Worm (Caenorhabditis elegans): ENCODE data around the gene F12E12.6.

DNA sequence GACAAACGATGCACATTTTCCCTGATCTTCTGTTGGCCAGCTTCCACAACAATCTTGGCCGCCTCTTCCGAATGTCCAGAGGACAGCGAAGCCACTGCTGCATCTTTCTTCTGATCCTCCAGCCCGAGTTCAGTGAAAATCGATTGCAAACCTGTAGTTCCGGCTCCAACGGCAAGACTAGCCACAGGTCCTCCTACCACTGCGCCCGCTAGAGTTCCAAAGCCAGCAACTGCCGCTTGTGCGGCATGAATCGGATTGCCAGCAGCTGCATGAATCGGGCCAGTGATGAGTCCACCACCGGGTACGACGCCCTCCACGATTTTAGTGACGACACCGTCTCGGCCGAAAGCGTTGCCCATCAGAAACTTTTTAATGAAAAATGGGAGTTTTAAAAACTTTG lies 48.4 kb downstream of the F12E12.6 start, which contains the start of gene ifas-1:
- no peak for TF ChIP-seq ztf-11 (tag; optimal IDR thresholded peaks at IDR 0.05)
- no peak for TF ChIP-seq elt-3 (tag; optimal IDR thresholded peaks at IDR 0.05)
- TF ChIP-seq snpc-4 (tag; optimal IDR thresholded peaks at IDR 0.05), result no peak
- no peak for TF ChIP-seq unc-62 (GFP tag; optimal IDR thresholded peaks at IDR 0.05)
- no peak for TF ChIP-seq ama-1 (optimal IDR thresholded peaks at IDR 0.05)
- TF ChIP-seq R02D3.7 (tag; optimal IDR thresholded peaks at IDR 0.05), result no peak
- TF ChIP-seq nhr-25 (tag; optimal IDR thresholded peaks at IDR 0.05), result no peak
- TF ChIP-seq nhr-77 (tag; optimal IDR thresholded peaks at IDR 0.05), result no peak
- no peak for TF ChIP-seq nhr-237 (tag; optimal IDR thresholded peaks at IDR 0.05)
- TF ChIP-seq zag-1 (tag; optimal IDR thresholded peaks at IDR 0.05), result no peak
- TF ChIP-seq ZK546.5 (tag; optimal IDR thresholded peaks at IDR 0.05), result no peak
- no peak for TF ChIP-seq fos-1 (tag; optimal IDR thresholded peaks at IDR 0.05)
- no peak for TF ChIP-seq lin-13 (GFP tag; optimal IDR thresholded peaks at IDR 0.05)
- TF ChIP-seq sma-3 (GFP tag; optimal IDR thresholded peaks at IDR 0.05), result no peak

Data from whole organism, L2 larva.